Worm (Caenorhabditis elegans) whole organism, L4 larva: ENCODE data around the gene nlp-11.

ENCODE experiments used
- T26A8.4 ChIP-seq: fragments of 200-800 bp; sonication (Bioruptor generic); IDR thresholded peaks from 2 replicates; pipeline ENCODE4 v1.3.6; 2022; ENCODE audit warnings: missing genetic modification characterization, missing compliant biosample characterization
- egl-27 ChIP-seq: sonication (generic microtip); optimal IDR thresholded peaks from 3 replicates; lab custom pipeline; 2017; ENCODE audit warnings: missing biosample characterization, missing genetic modification reagents, missing genetic modification characterization
- mxl-2 ChIP-seq: fragments of 200-800 bp; sonication (Bioruptor generic); conservative IDR thresholded peaks from 2 replicates; pipeline ENCODE4 v1.3.6; 2022; ENCODE audit warnings: missing genetic modification reagents, missing genetic modification characterization, missing compliant biosample characterization

- no peak for TF ChIP-seq egl-27 (tag; lab: Kevin White, UChicago)
- TF ChIP-seq mxl-2 (GFP tag; lab: Robert Waterston, UW) = no peak
- no peak for TF ChIP-seq T26A8.4 (GFP tag; lab: Robert Waterston, UW)
These were observed 33.3 kb upstream of the nlp-11 start for ce11 chrII:9725056-9725455.
